Worm (Caenorhabditis elegans): ENCODE results near the gene aqp-1.

DNA sequence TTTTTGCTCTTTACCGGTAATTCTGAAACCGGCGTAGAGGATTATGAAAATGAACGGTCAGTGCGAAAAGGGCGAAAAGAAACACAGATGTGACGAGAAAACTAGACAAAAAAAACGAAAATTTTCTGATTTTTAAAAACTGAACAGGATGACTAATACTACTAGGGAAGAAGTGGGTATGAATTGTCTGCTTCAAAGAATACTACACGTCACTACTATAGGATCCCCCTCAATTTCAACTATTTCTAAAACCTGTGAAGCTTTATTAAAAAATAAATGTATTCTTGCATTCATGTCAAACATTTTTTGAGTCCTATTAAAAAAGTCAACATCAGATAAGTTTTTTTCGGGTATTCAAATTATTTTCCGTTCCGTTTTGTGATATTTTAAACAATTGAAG, 14.1 kb downstream of the aqp-1 start:
- TF ChIP-seq snpc-4 (tag; optimal IDR thresholded peaks at IDR 0.05) (no peak), ceh-82 (tag; optimal IDR thresholded peaks at IDR 0.05) (no peak), nhr-237 (tag; optimal IDR thresholded peaks at IDR 0.05) (no peak), sma-3 (GFP tag; optimal IDR thresholded peaks at IDR 0.05) (no peak), R02D3.7 (tag; optimal IDR thresholded peaks at IDR 0.05) (no peak), nhr-77 (tag; optimal IDR thresholded peaks at IDR 0.05) (no peak)
